Worm (Caenorhabditis elegans) whole organism, L3 larva: ENCODE measurements around the gene ZK616.8.

Experiments used
- ZK546.5 ChIP-seq: sonication (generic microtip); optimal IDR thresholded peaks from 2 replicates; lab custom pipeline; 2017; ENCODE audit warnings: missing biosample characterization, missing genetic modification characterization
- aly-2 ChIP-seq: fragments of 150-350 bp; optimal IDR thresholded peaks from 2 replicates; lab custom pipeline; 2014; ENCODE audit warnings: missing biosample characterization, missing genetic modification characterization
- ama-1 ChIP-seq: fragments of 150-350 bp; optimal IDR thresholded peaks from 2 replicates; lab custom pipeline; 2018
- ceh-16 ChIP-seq: sonication (generic microtip); optimal IDR thresholded peaks from 2 replicates; lab custom pipeline; 2017; ENCODE audit warnings: missing biosample characterization, missing genetic modification characterization
- ceh-82 ChIP-seq: fragments of 150-350 bp; optimal IDR thresholded peaks from 2 replicates; lab custom pipeline; 2014; ENCODE audit warnings: missing biosample characterization, missing genetic modification characterization
- ceh-9 ChIP-seq: sonication (generic microtip); optimal IDR thresholded peaks from 2 replicates; lab custom pipeline; 2018; ENCODE audit warnings: missing biosample characterization, missing genetic modification characterization
- daf-12 ChIP-seq: fragments of 150-350 bp; optimal IDR thresholded peaks from 2 replicates; lab custom pipeline; 2014; ENCODE audit warnings: missing biosample characterization, missing genetic modification reagents, missing genetic modification characterization
- egl-27 ChIP-seq: sonication (generic microtip); optimal IDR thresholded peaks from 4 replicates; lab custom pipeline; 2017; ENCODE audit warnings: missing biosample characterization, missing genetic modification reagents, missing genetic modification characterization
- egl-5 ChIP-seq: fragments of 150-350 bp; optimal IDR thresholded peaks from 2 replicates; lab custom pipeline; 2017; ENCODE audit warnings: missing biosample characterization, missing genetic modification reagents, missing genetic modification characterization, inconsistent platforms
- elt-1 ChIP-seq: fragments of 150-350 bp; optimal IDR thresholded peaks from 2 replicates; lab custom pipeline; 2014; ENCODE audit warnings: missing biosample characterization, missing genetic modification characterization
- elt-2 ChIP-seq: sonication (generic microtip); optimal IDR thresholded peaks from 2 replicates; lab custom pipeline; 2016; ENCODE audit warnings: missing genetic modification reagents, mild to moderate bottlenecking, missing genetic modification characterization, missing compliant biosample characterization
- elt-3 ChIP-seq, 3 experiments: fragments of 150-350 bp in 1 of 3; sonication (generic microtip) in 2 of 3; optimal IDR thresholded peaks; 2 replicates in 2 of 3; 4 replicates in 1 of 3; lab custom pipeline; 2014 to 2017; ENCODE audit warnings: missing biosample characterization in 3 of 3, missing genetic modification characterization in 3 of 3
- eor-1 ChIP-seq, 2 experiments: fragments of 150-350 bp; optimal IDR thresholded peaks; 2 replicates each; lab custom pipeline; 2014 to 2018; ENCODE audit warnings: missing biosample characterization in 2 of 2, missing genetic modification characterization in 2 of 2
- fkh-10 ChIP-seq: sonication (generic microtip); optimal IDR thresholded peaks from 2 replicates; lab custom pipeline; 2017; ENCODE audit warnings: missing biosample characterization, missing genetic modification reagents, missing genetic modification characterization
- fkh-2 ChIP-seq: fragments of 150-350 bp; optimal IDR thresholded peaks from 2 replicates; lab custom pipeline; 2014; ENCODE audit warnings: missing biosample characterization, missing genetic modification reagents, missing genetic modification characterization
- fos-1 ChIP-seq: fragments of 150-350 bp; optimal IDR thresholded peaks from 2 replicates; lab custom pipeline; 2014; ENCODE audit warnings: missing biosample characterization, missing genetic modification characterization
- hmg-11 ChIP-seq: sonication (generic microtip); optimal IDR thresholded peaks from 2 replicates; lab custom pipeline; 2016; ENCODE audit warnings: missing genetic modification characterization, missing compliant biosample characterization
- jun-1 ChIP-seq: fragments of 150-350 bp; optimal IDR thresholded peaks from 2 replicates; lab custom pipeline; 2014; ENCODE audit warnings: missing biosample characterization, missing genetic modification reagents, missing genetic modification characterization
- lin-15B ChIP-seq: fragments of 150-350 bp; optimal IDR thresholded peaks from 2 replicates; lab custom pipeline; 2014; ENCODE audit warnings: missing biosample characterization, missing genetic modification characterization
- lin-39 ChIP-seq: fragments of 150-350 bp; optimal IDR thresholded peaks from 2 replicates; lab custom pipeline; 2018; ENCODE audit warnings: missing biosample characterization, missing genetic modification reagents, missing genetic modification characterization
- lsy-12 ChIP-seq: sonication (generic microtip); optimal IDR thresholded peaks from 2 replicates; lab custom pipeline; 2016; ENCODE audit warnings: mild to moderate bottlenecking, missing genetic modification characterization, missing compliant biosample characterization
- mdl-1 ChIP-seq: fragments of 150-350 bp; optimal IDR thresholded peaks from 2 replicates; lab custom pipeline; 2014; ENCODE audit warnings: missing biosample characterization, missing genetic modification characterization
- mml-1 ChIP-seq: fragments of 150-350 bp; sonication (generic microtip); optimal IDR thresholded peaks from 3 replicates; lab custom pipeline; 2014; ENCODE audit warnings: missing biosample characterization, missing genetic modification characterization
- nhr-12 ChIP-seq: fragments of 150-350 bp; optimal IDR thresholded peaks from 2 replicates; lab custom pipeline; 2014; ENCODE audit warnings: missing biosample characterization, missing genetic modification characterization
- nhr-23 ChIP-seq: fragments of 150-350 bp; optimal IDR thresholded peaks from 2 replicates; lab custom pipeline; 2014; ENCODE audit warnings: missing biosample characterization, missing genetic modification reagents, missing genetic modification characterization
- nhr-237 ChIP-seq: fragments of 150-350 bp; optimal IDR thresholded peaks from 2 replicates; lab custom pipeline; 2014; ENCODE audit warnings: missing biosample characterization, missing genetic modification characterization
- nhr-25 ChIP-seq: sonication (generic microtip); optimal IDR thresholded peaks from 2 replicates; lab custom pipeline; 2017; ENCODE audit warnings: missing biosample characterization, missing genetic modification characterization
- nhr-28 ChIP-seq: fragments of 150-350 bp; optimal IDR thresholded peaks from 2 replicates; lab custom pipeline; 2014; ENCODE audit warnings: missing biosample characterization, missing genetic modification characterization
- nhr-43 ChIP-seq: sonication (generic microtip); optimal IDR thresholded peaks from 2 replicates; lab custom pipeline; 2016; ENCODE audit warnings: mild to moderate bottlenecking, missing genetic modification characterization, missing compliant biosample characterization; ENCODE audit not compliant: poor library complexity, severe bottlenecking
- nhr-67 ChIP-seq: fragments of 150-350 bp; optimal IDR thresholded peaks from 2 replicates; lab custom pipeline; 2014; ENCODE audit warnings: missing biosample characterization, missing genetic modification characterization
- nhr-76 ChIP-seq: fragments of 150-350 bp; sonication (generic microtip); optimal IDR thresholded peaks from 5 replicates; lab custom pipeline; 2014; ENCODE audit warnings: missing biosample characterization, missing genetic modification characterization
- nhr-77 ChIP-seq: fragments of 150-350 bp; optimal IDR thresholded peaks from 2 replicates; lab custom pipeline; 2014; ENCODE audit warnings: missing biosample characterization, missing genetic modification characterization
- pha-4 ChIP-seq: fragments of 150-350 bp; optimal IDR thresholded peaks from 2 replicates; lab custom pipeline; 2014; ENCODE audit warnings: missing biosample characterization, missing genetic modification reagents, missing genetic modification characterization
- pqm-1 ChIP-seq: fragments of 150-350 bp; optimal IDR thresholded peaks from 2 replicates; lab custom pipeline; 2017; ENCODE audit warnings: missing biosample characterization, missing genetic modification characterization, inconsistent platforms
- sea-2 ChIP-seq: fragments of 150-350 bp; sonication (generic microtip); optimal IDR thresholded peaks from 4 replicates; lab custom pipeline; 2014; ENCODE audit warnings: missing biosample characterization, missing genetic modification reagents, missing genetic modification characterization
- skn-1 ChIP-seq: fragments of 150-350 bp; optimal IDR thresholded peaks from 2 replicates; lab custom pipeline; 2014; ENCODE audit warnings: missing biosample characterization, missing genetic modification characterization
- snpc-4 ChIP-seq: fragments of 150-350 bp; optimal IDR thresholded peaks from 2 replicates; lab custom pipeline; 2014; ENCODE audit warnings: missing biosample characterization, missing genetic modification characterization
- unc-39 ChIP-seq: sonication (generic microtip); optimal IDR thresholded peaks from 4 replicates; lab custom pipeline; 2017; ENCODE audit warnings: missing biosample characterization, missing genetic modification characterization
- unc-62 ChIP-seq: fragments of 150-350 bp; sonication (generic microtip); optimal IDR thresholded peaks from 4 replicates; lab custom pipeline; 2014; ENCODE audit warnings: missing biosample characterization, missing genetic modification reagents, missing genetic modification characterization
- zag-1 ChIP-seq: fragments of 150-350 bp; optimal IDR thresholded peaks from 2 replicates; lab custom pipeline; 2014; ENCODE audit warnings: missing biosample characterization, missing genetic modification characterization
- ztf-4 ChIP-seq: fragments of 150-350 bp; optimal IDR thresholded peaks from 2 replicates; lab custom pipeline; 2014; ENCODE audit warnings: missing biosample characterization, missing genetic modification characterization

Gene ZK616.8

DNA sequence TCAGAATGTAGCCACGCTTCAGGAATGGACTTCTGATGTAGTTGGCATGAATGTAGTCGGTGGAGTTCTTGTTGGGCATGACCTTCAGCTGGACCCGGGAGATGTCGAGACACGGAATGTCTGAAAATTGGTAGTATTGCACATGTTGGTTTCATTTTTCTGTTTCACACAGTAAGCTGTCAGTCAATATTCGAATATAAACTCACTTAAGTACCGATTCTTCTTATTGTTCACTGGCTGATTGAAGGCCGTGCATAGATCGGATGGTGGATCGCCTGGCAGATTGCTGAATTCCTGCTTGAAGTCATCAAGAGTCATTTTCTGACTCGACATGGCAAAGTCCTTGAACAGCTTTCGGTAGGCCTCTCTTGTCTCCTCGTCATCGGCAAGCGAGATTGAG, 2.9 kb downstream of the ZK616.8 start:
- TF ChIP-seq daf-12 (tag; lab: Kevin White, UChicago) (no peak), nhr-23 (tag; lab: Kevin White, UChicago) (no peak), hmg-11 (no peak), elt-2 (tag; lab: Kevin White, UChicago) (no peak), ZK546.5 (tag; lab: Kevin White, UChicago) (no peak), nhr-67 (tag; lab: Kevin White, UChicago) (no peak), nhr-237 (tag; lab: Kevin White, UChicago) (no peak), sea-2 (GFP tag; lab: Kevin White, UChicago) (no peak), nhr-77 (no peak), skn-1 (tag; lab: Kevin White, UChicago) (no peak), aly-2 (no peak)

DNA sequence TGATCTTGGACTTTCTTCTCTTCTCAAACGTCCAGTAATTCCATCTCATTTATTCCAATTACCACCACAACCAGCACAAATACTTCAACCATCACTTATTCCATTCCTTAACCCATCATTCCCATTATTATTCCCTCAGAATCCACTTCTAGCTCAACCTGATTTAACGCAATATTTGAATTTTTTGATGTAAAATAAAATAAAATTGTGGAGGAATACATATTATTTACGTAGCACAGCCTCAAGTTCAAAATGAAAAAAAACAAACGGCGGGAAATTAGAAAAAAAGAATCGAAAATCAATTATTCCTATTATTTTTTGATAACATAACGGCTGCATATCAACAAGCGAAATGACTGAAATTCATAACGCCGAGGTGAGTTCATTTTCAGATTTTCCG, 6.6 kb downstream of the ZK616.8 start, which contains the start of gene ZK616.61:
TSS of gene ZK616.61 (plus strand) at position 301 of the 400 bp plus-strand sequence.
- TF ChIP-seq aly-2 (no peak), ZK546.5 (tag; lab: Kevin White, UChicago) (no peak), lin-39 (no peak)

DNA sequence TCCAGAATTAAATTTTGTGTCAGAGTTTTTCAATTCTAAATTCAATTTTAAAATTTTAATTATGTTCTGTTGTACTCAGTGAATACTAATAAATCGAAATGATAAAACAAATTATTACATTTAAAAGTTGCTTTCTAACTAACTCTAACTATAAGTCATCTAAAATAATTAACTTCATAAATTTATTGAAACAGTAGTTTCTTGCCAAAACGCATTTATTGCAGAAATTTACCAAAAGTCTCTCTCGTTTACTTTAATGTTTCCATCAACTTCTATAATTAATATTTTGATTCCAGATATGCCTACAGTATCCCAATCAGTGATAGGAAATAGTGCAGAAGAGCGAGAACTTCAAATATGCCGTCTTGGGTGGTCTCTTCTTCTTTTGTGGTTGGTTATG, 11.4 kb downstream of the ZK616.8 start, which contains the start of gene ZK616.1:
TSS of gene ZK616.1 (plus strand) at position 301 of the 400 bp plus-strand sequence.
- TF ChIP-seq nhr-237 (tag; lab: Kevin White, UChicago) (no peak), nhr-77 (no peak), nhr-76 (tag; lab: Kevin White, UChicago) (no peak), nhr-43 (tag; lab: Kevin White, UChicago) (no peak), elt-1 (tag; lab: Kevin White, UChicago) (no peak), nhr-23 (tag; lab: Kevin White, UChicago) (no peak), unc-62 (GFP tag; lab: Kevin White, UChicago) (no peak), ceh-82 (tag; lab: Kevin White, UChicago) (no peak), ZK546.5 (tag; lab: Kevin White, UChicago) (no peak), zag-1 (tag; lab: Kevin White, UChicago) (no peak), daf-12 (tag; lab: Kevin White, UChicago) (no peak), mml-1 (tag; lab: Kevin White, UChicago) (no peak), egl-5 (tag; lab: Kevin White, UChicago) (no peak)

DNA sequence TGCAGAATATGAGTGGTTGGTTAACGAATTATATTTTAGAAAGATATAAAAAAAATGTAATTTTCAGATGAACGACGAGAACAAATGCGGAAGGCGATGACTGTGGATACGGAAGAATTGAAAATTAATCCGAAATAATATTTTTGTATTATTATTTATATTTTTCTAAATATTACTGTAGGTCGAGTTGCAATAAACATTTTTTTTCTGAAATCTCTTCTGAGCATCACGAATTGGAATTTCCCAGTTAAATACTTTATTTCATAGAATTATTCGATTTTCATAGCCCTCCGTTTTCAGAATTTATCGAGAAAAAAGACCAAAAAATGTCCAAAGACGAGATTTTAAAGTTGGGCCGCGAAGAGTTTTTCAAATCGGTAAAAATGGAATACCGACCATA, 14.5 kb downstream of the ZK616.8 start, which contains the start of gene ZK616.2:
TSS of gene ZK616.2 (plus strand) at position 301 of the 400 bp plus-strand sequence.
- TF ChIP-seq daf-12 (tag; lab: Kevin White, UChicago), result no peak

DNA sequence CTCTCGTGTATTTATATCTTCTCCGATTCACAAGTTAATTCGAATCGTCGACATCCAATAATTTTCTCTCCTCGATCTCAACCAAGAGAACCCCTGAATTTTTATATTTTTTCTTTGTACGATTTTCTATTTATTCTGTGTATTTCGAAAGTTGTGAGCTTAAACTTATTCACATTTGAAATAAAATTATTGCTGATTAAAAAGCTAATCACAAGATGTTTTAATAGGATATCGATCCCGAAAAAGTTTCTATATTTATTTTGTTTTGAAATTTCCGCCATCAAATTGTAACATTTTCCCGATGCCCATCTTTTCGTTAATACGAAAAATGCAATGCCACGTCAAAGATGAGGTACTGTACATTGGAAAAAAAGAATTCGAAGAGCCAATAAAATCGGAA, 15.2 kb downstream of the ZK616.8 start, which contains the start of gene ZK616.3:
TSS of gene ZK616.3 (plus strand) at position 301 of the 400 bp plus-strand sequence.
- TF ChIP-seq elt-2 (tag; lab: Kevin White, UChicago), result no peak
- TF ChIP-seq sea-2 (GFP tag; lab: Kevin White, UChicago), result no peak
- TF ChIP-seq hmg-11, result no peak
- TF ChIP-seq nhr-12 (tag; lab: Kevin White, UChicago), result no peak
- no peak for TF ChIP-seq fkh-10 (GFP tag; lab: Kevin White, UChicago)

DNA sequence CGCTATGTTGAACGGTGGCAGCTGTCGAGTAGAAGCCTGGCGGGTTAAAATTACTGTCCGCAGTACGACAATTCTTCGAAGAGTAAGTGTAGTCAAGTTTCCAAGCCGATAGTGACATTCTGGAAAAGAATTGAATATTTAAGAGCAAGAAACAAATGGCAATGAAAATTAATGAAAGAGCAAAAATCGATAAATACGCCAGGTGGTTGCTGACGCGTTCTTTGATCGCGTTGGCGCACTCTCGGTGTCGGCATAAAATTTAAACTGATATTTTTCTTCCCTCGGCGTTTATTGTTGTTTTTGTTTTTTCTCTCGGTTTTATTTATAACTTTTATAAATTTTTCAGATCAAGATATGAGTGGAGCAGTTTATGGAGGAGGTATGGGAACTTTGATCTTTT, 17.3 kb downstream of the ZK616.8 start, which contains the start of the genes perm-3 and swsn-6:
TSS of gene perm-3 (minus strand) at position 118 of the 400 bp plus-strand sequence.
TSS of gene swsn-6 (plus strand) at position 347 of the 400 bp plus-strand sequence.
- TF ChIP-seq lin-39 (peak; percentile 40), mml-1 (tag; lab: Kevin White, UChicago) (no peak), unc-39 (tag; lab: Kevin White, UChicago) (no peak), lin-15B (tag; lab: Kevin White, UChicago) (peak; percentile 85), egl-27 (tag; lab: Kevin White, UChicago) (no peak), mdl-1 (tag; lab: Kevin White, UChicago) (no peak), hmg-11 (peak; percentile 61), fkh-2 (tag; lab: Kevin White, UChicago) (no peak), nhr-28 (tag; lab: Kevin White, UChicago) (no peak), jun-1 (tag; lab: Kevin White, UChicago) (peak; percentile 53), ceh-16 (tag; lab: Kevin White, UChicago) (no peak), ceh-9 (tag; lab: Kevin White, UChicago) (no peak), sea-2 (GFP tag; lab: Kevin White, UChicago) (no peak), pqm-1 (no peak), elt-2 (tag; lab: Kevin White, UChicago) (peak; percentile 37), fos-1 (tag; lab: Kevin White, UChicago) (no peak), ceh-82 (tag; lab: Kevin White, UChicago) (no peak), ZK546.5 (tag; lab: Kevin White, UChicago) (peak; percentile 37), nhr-67 (tag; lab: Kevin White, UChicago) (no peak), eor-1 (tag; optimal IDR thresholded peaks at IDR 0.05; lab: Kevin White, UChicago) (no peak), ama-1 (lab: Kevin White, UChicago) (no peak), ztf-4 (tag; lab: Kevin White, UChicago) (no peak), elt-3 (tag; optimal IDR thresholded peaks at IDR 0.05; lab: Kevin White, UChicago) (no peak), nhr-25 (tag; lab: Kevin White, UChicago) (peak; percentile 73), daf-12 (tag; lab: Kevin White, UChicago) (no peak), pha-4 (tag; lab: Kevin White, UChicago) (peak; percentile 89), nhr-237 (tag; lab: Kevin White, UChicago) (no peak), snpc-4 (peak; percentile 90), nhr-77 (no peak), skn-1 (tag; lab: Kevin White, UChicago) (no peak), lsy-12 (tag; lab: Kevin White, UChicago) (peak; percentile 49)
